Worm (Caenorhabditis elegans): ENCODE results near the gene T05A12.4.
A peak's percentile ranks its signal among the peaks of the same experiment; 100 is the strongest.

Gene T05A12.4

ce11 chrIV:6905947-6906489 lies 18.3 kb downstream of the T05A12.4 start, which contains the start of the genes T22D1.17 and T22D1.8 (continued):
- TF ChIP-seq F57A8.1 (GFP tag; optimal IDR thresholded peaks at IDR 0.05) (no peak), ztf-28 (GFP tag; IDR thresholded peaks at IDR 0.05) (no peak), mes-4 (tag; optimal IDR thresholded peaks at IDR 0.05) (no peak), mxl-1 (tag; optimal IDR thresholded peaks at IDR 0.05) (peak; percentile 10), gei-17 (GFP tag; optimal IDR thresholded peaks at IDR 0.05) (no peak), lag-1 (GFP tag; IDR thresholded peaks at IDR 0.05) (no peak), rpc-1 (optimal IDR thresholded peaks at IDR 0.05) (no peak), rpc-1 (tag; optimal IDR thresholded peaks at IDR 0.05) (no peak), ZK185.1 (tag; optimal IDR thresholded peaks at IDR 0.05; ENCODE audit: poor library complexity, severe bottlenecking) (no peak), tbx-9 (tag; optimal IDR thresholded peaks at IDR 0.05; ENCODE audit: borderline replicate concordance) (no peak), ceh-91 (GFP tag; IDR thresholded peaks at IDR 0.05) (no peak), zim-3 (tag; optimal IDR thresholded peaks at IDR 0.05) (no peak), T26A5.8 (tag; optimal IDR thresholded peaks at IDR 0.05) (no peak), chd-7 (tag; optimal IDR thresholded peaks at IDR 0.05) (no peak), dpff-1 (tag; optimal IDR thresholded peaks at IDR 0.05) (no peak), nhr-179 (tag; optimal IDR thresholded peaks at IDR 0.05) (no peak), ztf-26 (tag; optimal IDR thresholded peaks at IDR 0.05) (no peak), cebp-2 (GFP tag; IDR thresholded peaks at IDR 0.05) (no peak), nhr-90 (tag; optimal IDR thresholded peaks at IDR 0.05) (no peak), lin-35 (GFP tag; optimal IDR thresholded peaks at IDR 0.05) (peak in 1 of 3 experiments; percentile 10), sdz-38 (tag; optimal IDR thresholded peaks at IDR 0.05) (no peak), madf-10 (tag; optimal IDR thresholded peaks at IDR 0.05) (no peak), rcor-1 (GFP tag; IDR thresholded peaks at IDR 0.05) (0 out of 2 replicates have a peak, but pooled peaks have one; percentile 32), F49E8.2 (tag; optimal IDR thresholded peaks at IDR 0.05; ENCODE audit: insufficient read depth) (peak; percentile 70), ceh-27 (GFP tag; optimal IDR thresholded peaks at IDR 0.05) (no peak), unc-62 (GFP tag; optimal IDR thresholded peaks at IDR 0.05) (no peak), bed-1 (GFP tag; IDR thresholded peaks at IDR 0.05) (no peak), hlh-26 (GFP tag; conservative IDR thresholded peaks at IDR 0.05) (no peak), repo-1 (tag; optimal IDR thresholded peaks at IDR 0.05) (no peak), athp-1 (tag; optimal IDR thresholded peaks at IDR 0.05) (no peak), snpc-3.4 (tag; optimal IDR thresholded peaks at IDR 0.05) (peak; percentile 71), tlf-1 (GFP tag; optimal IDR thresholded peaks at IDR 0.05) (peak; percentile 33), snpc-1.3 (tag; optimal IDR thresholded peaks at IDR 0.05; ENCODE audit: insufficient read depth) (peak; percentile 69), die-1 (tag; optimal IDR thresholded peaks at IDR 0.05) (peak; percentile 21), attf-5 (GFP tag; optimal IDR thresholded peaks at IDR 0.05) (no peak), B0261.1 (tag; optimal IDR thresholded peaks at IDR 0.05) (no peak), hmg-1.2 (GFP tag; IDR thresholded peaks at IDR 0.05) (peak; percentile 25), sea-2 (GFP tag; IDR thresholded peaks at IDR 0.05) (no peak), akir-1 (GFP tag; optimal IDR thresholded peaks at IDR 0.05) (no peak), F57C9.4 (tag; optimal IDR thresholded peaks at IDR 0.05) (no peak), nfya-2 (GFP tag; IDR thresholded peaks at IDR 0.05) (no peak), madf-3 (GFP tag; IDR thresholded peaks at IDR 0.05) (0 out of 2 replicates have a peak, but pooled peaks have one; percentile 48), nhr-27 (tag; optimal IDR thresholded peaks at IDR 0.05) (no peak), F55B11.4 (tag; optimal IDR thresholded peaks at IDR 0.05; ENCODE audit: borderline replicate concordance, insufficient read depth) (no peak), bed-2 (GFP tag; IDR thresholded peaks at IDR 0.05) (no peak), pha-4 (tag; optimal IDR thresholded peaks at IDR 0.05) (no peak), Y56A3A.18 (GFP tag; IDR thresholded peaks at IDR 0.05) (0 out of 2 replicates have a peak, but pooled peaks have one; percentile 22), madf-6 (GFP tag; IDR thresholded peaks at IDR 0.05) (peak; percentile 76), ceh-58 (GFP tag; IDR thresholded peaks at IDR 0.05) (no peak)

Measured in whole organism, young adult.